Worm (Caenorhabditis elegans) whole organism, young adult: ENCODE measurements around the gene nhr-86.

Experiments
- F22D6.2 ChIP-seq: sonication (generic microtip); optimal IDR thresholded peaks from 2 replicates; lab custom pipeline; 2016; ENCODE audit warnings: mild to moderate bottlenecking, missing genetic modification characterization, missing compliant biosample characterization
- F52B5.7 ChIP-seq: sonication (generic microtip); optimal IDR thresholded peaks from 2 replicates; lab custom pipeline; 2016; ENCODE audit warnings: mild to moderate bottlenecking, missing genetic modification characterization, missing compliant biosample characterization
- T07F8.4 ChIP-seq: sonication (generic microtip); optimal IDR thresholded peaks from 2 replicates; lab custom pipeline; 2016; ENCODE audit warnings: mild to moderate bottlenecking, missing genetic modification characterization, moderate library complexity, missing compliant biosample characterization
- egrh-3 ChIP-seq: fragments of 200-800 bp; sonication (Bioruptor generic); IDR thresholded peaks from 2 replicates; pipeline ENCODE4 v1.3.6; 2022; ENCODE audit warnings: missing genetic modification reagents, missing genetic modification characterization, missing compliant biosample characterization
- ets-4 ChIP-seq: fragments of 200-800 bp; sonication (Bioruptor generic); optimal IDR thresholded peaks from 2 replicates; lab custom pipeline; 2018; ENCODE audit warnings: mild to moderate bottlenecking, missing genetic modification characterization, missing compliant biosample characterization
- hmg-20 ChIP-seq: fragments of 200-800 bp; sonication (Bioruptor generic); IDR thresholded peaks from 2 replicates; pipeline ENCODE4 v1.3.6; 2022; ENCODE audit warnings: missing genetic modification reagents, missing genetic modification characterization, missing compliant biosample characterization
- madf-8 ChIP-seq: fragments of 200-800 bp; sonication (Bioruptor generic); conservative IDR thresholded peaks from 2 replicates; pipeline ENCODE4 v1.3.6; 2022; ENCODE audit warnings: missing genetic modification reagents, missing genetic modification characterization, missing compliant biosample characterization
- mcd-1 ChIP-seq: fragments of 200-800 bp; sonication (Bioruptor generic); IDR thresholded peaks from 2 replicates; pipeline ENCODE4 v1.3.6; 2022; ENCODE audit warnings: missing genetic modification reagents, missing genetic modification characterization, missing compliant biosample characterization
- mxl-1 ChIP-seq: sonication (generic microtip); optimal IDR thresholded peaks from 2 replicates; lab custom pipeline; 2016; ENCODE audit warnings: missing genetic modification characterization, missing compliant biosample characterization
- pha-4 ChIP-seq: fragments of 150-350 bp; sonication (generic microtip); optimal IDR thresholded peaks from 2 replicates; lab custom pipeline; 2014; ENCODE audit warnings: missing biosample characterization, missing genetic modification reagents, missing genetic modification characterization
- sdz-38 ChIP-seq: sonication (generic microtip); optimal IDR thresholded peaks from 2 replicates; lab custom pipeline; 2016; ENCODE audit warnings: missing genotype, missing genetic modification characterization, missing compliant biosample characterization
- snpc-4 ChIP-seq, 5 experiments: fragments of 150-350 bp in 1 of 5; sonication (generic microtip) in 4 of 5; optimal IDR thresholded peaks; 2 replicates each; lab custom pipeline; 2014 to 2018; ENCODE audit warnings: missing genetic modification characterization in 5 of 5, missing biosample characterization in 3 of 5, antibody characterized with exemption in 2 of 5, mild to moderate bottlenecking in 2 of 5, missing compliant biosample characterization in 2 of 5, missing genotype in 2 of 5, moderate library complexity in 2 of 5, missing genetic modification reagents in 1 of 5
- tlf-1 ChIP-seq: fragments of 200-800 bp; sonication (Bioruptor generic); optimal IDR thresholded peaks from 2 replicates; lab custom pipeline; 2018; ENCODE audit warnings: mild to moderate bottlenecking, missing genetic modification characterization, missing compliant biosample characterization

DNA sequence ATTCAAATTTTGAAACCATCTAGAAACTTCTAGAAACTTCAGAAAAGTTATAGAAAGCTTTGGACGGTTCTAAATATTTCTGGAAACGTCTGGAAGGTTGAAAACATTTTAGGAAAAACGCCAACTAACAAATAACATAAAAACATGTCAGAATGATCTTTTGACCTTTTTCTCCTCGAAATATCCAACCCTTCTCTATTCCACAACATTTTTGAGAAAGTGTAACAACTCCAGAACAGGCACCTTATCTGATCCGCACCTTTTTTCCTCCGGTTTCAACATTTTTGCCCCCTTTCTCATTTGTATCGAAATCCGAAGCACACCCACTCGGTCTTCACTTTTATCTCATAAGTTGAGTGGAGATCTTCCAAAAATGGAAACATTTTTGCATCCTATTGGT lies 43.7 kb upstream of the nhr-86 start, which contains the start of gene F22F7.3:
- no peak for TF ChIP-seq pha-4 (tag; lab: Kevin White, UChicago)
- no peak for TF ChIP-seq F52B5.7 (tag; lab: Kevin White, UChicago)
- no peak for TF ChIP-seq madf-8 (GFP tag; lab: Robert Waterston, UW)
- no peak for TF ChIP-seq T07F8.4
- TF ChIP-seq ets-4 (GFP tag; lab: Kevin White, UChicago) = no peak
- no peak for TF ChIP-seq F22D6.2 (tag; lab: Kevin White, UChicago)
- no peak for TF ChIP-seq sdz-38
- no peak for TF ChIP-seq hmg-20
- no peak for TF ChIP-seq tlf-1
- TF ChIP-seq egrh-3 (GFP tag; lab: Robert Waterston, UW) = no peak
- no peak for TF ChIP-seq mcd-1 (GFP tag; lab: Robert Waterston, UW)
- no peak for TF ChIP-seq snpc-4 (GFP tag; optimal IDR thresholded peaks at IDR 0.05; lab: Kevin White, UChicago)
- no peak for TF ChIP-seq snpc-4 (tag; optimal IDR thresholded peaks at IDR 0.05; lab: Kevin White, UChicago)
- TF ChIP-seq mxl-1 = no peak
